Worm (Caenorhabditis elegans): ENCODE data around the gene F39G3.4.
A peak's percentile ranks its signal among the peaks of the same experiment; 100 is the strongest.

F39G3.4 gene

DNA sequence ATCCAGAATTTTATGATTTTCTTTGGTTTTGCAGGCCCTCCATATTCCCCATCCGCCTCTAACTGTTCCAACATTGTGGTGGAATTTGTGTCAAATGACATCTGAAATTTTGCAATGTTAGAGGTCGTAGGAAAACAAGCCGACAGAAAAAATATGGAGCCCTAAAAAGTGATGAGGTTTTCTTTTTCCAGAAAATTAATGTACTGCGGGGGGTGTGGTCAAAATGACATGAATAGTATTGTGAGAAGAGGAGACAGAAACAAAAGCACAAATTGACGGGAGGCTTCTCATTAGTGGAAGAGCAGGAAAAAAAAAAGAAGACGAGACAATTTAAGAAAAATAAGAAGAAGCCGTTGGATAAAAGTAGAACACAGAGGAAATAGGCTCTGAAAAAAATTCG lies 24.4 kb upstream of the F39G3.4 start, which contains the start of gene ZC266.1:
Gene ZC266.1 (minus strand): TSS at position 101 of the 400 bp plus-strand sequence.
- TF ChIP-seq dao-5 (tag; optimal IDR thresholded peaks at IDR 0.05) (no peak), W03F9.2 (tag; optimal IDR thresholded peaks at IDR 0.05) (no peak), him-1 (tag; optimal IDR thresholded peaks at IDR 0.05) (no peak)

DNA sequence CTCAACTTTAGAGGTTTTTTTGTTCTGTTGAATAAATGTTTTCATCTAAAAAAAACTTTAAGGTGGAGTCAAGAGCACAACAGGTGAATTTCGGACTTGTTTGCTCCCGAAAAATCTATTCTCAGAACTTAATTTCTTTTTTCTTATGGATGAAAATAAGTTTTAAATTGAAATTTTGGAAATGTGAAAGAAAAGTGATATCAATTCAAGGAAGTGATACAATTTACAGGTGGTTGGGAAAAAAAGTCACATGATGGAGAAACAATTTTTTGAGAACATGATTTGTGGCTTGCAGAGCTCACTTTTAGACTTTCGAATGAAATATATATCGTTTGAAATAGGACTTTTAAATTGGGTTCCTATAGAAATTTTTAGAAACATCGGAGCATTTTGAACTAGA lies 16.9 kb upstream of the F39G3.4 start:
- TF ChIP-seq W03F9.2 (tag; optimal IDR thresholded peaks at IDR 0.05) (no peak), dao-5 (tag; optimal IDR thresholded peaks at IDR 0.05) (no peak), him-1 (tag; optimal IDR thresholded peaks at IDR 0.05) (no peak)

DNA sequence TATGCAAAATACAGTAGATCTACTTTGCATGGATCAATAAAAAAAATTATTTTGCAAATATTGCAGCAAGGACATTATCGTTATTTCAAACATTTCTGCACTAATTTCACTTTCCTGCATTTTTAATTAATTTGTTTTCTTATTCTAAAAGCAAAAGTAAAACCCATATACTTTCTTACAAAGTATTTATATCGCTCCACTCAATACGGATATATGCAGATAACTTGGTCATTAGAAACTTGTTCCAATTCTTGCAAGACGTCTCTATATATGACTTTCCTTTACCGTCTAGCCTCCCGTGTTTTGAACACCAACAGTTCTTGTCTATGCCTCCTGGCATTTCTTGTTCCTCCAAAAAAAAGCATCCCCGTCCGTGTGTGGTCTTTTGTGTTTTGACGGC lies 14.1 kb upstream of the F39G3.4 start, which contains the start of gene oac-24:
Gene oac-24 (plus strand): TSS at position 301 of the 400 bp plus-strand sequence.
- TF ChIP-seq him-1 (tag; optimal IDR thresholded peaks at IDR 0.05) (no peak), dao-5 (tag; optimal IDR thresholded peaks at IDR 0.05) (no peak), W03F9.2 (tag; optimal IDR thresholded peaks at IDR 0.05) (no peak)

DNA sequence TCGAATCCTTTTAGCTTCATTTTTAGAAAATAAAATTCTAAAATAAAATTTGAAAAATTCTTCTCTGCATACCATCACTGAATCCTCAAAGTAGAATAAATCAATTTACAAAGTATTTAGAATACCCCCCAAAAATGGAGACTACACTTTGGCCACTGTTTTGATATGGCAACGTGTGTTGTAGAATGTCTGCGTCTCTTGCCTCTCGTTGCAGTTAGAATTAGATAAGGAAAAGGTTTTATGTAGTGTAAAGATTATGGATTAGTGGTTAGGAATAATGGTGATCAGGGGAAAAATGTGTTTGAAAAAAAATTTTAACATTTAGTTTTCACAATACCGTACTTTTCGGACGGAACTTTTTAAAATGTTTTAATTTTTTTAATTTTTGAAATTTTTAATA lies 4.6 kb upstream of the F39G3.4 start, which contains the start of gene prx-6:
Gene prx-6 (minus strand): TSS at position 129 of the 400 bp plus-strand sequence.
- no peak for TF ChIP-seq W03F9.2 (tag; optimal IDR thresholded peaks at IDR 0.05)
- TF ChIP-seq dao-5 (tag; optimal IDR thresholded peaks at IDR 0.05) = no peak
- no peak for TF ChIP-seq him-1 (tag; optimal IDR thresholded peaks at IDR 0.05)

DNA sequence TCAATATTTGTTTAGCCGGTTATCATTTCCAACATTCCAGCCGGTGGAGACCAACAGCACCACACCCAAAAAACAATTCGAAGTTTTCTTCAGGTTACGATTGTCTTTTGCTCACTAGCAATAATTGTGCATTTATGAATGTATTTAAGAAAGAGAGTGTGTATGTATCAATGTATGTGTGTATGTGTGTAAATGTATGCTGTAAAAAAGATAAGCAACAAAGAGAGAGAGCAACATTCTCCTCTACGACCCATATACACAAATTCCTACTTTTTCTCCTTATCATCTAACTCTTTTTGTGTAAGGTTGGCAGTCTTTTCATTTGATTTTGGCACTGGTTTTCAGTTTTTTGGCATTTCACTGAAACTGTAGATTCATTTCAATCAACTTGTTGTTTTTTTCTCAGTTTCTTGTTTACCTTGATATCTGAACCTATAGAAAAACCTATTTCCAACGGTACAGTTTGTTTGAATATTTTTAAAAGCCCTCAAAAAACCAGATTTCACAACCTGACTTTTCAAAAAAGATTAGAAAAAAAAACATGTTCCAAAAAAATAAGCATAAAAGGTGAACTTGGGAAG lies 3.6 kb upstream of the F39G3.4 start:
- TF ChIP-seq dao-5 (tag; optimal IDR thresholded peaks at IDR 0.05) (no peak), W03F9.2 (tag; optimal IDR thresholded peaks at IDR 0.05) (no peak), him-1 (tag; optimal IDR thresholded peaks at IDR 0.05) (no peak)

DNA sequence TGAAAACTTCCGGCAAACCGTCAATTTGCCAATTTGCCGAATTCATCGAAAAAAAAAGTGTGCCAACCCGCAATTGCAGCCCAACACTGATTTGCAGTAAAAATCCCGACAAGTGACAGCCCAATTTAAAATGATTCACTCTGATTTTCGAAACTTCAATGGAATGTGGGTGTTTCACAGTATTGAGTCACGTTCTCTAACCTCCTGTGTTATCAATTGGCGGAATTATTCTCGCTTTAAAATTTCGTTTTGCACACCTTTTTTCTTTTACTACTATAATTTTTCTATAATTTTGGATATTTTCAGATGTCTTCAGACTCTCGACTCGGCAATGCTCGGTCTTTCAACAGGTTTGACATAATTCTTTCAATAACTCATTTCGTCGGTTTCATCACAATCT lies 2.2 kb upstream of the F39G3.4 start, which contains the start of gene F39G3.5:
Gene F39G3.5 (plus strand): TSS at position 301 of the 400 bp plus-strand sequence.
- no peak for TF ChIP-seq dao-5 (tag; optimal IDR thresholded peaks at IDR 0.05)
- TF ChIP-seq W03F9.2 (tag; optimal IDR thresholded peaks at IDR 0.05) = no peak
- no peak for TF ChIP-seq him-1 (tag; optimal IDR thresholded peaks at IDR 0.05)

DNA sequence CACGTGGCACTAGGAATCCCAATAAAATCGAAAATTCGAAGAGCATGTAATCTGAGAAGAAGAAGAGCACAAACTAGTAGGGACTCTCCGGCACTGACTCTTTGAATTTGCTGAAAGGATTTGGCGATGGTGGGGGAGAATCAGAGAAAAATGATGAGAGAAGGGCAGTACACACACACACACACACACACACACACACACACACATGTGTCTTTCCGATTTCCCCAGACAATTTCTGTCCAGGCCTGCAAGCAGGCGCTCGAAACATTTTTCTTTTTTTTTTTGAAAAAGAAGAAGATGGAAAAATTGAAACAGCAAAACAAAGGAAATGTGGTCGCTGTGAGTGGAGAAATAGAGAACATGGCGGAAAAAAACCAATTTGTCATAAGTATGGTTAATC lies 5.5 kb downstream of the F39G3.4 start, which contains the start of gene tig-2:
Gene tig-2 (minus strand): TSS at position 87 of the 400 bp plus-strand sequence.
- no peak for TF ChIP-seq dao-5 (tag; optimal IDR thresholded peaks at IDR 0.05)
- no peak for TF ChIP-seq him-1 (tag; optimal IDR thresholded peaks at IDR 0.05)
- no peak for TF ChIP-seq W03F9.2 (tag; optimal IDR thresholded peaks at IDR 0.05)

DNA sequence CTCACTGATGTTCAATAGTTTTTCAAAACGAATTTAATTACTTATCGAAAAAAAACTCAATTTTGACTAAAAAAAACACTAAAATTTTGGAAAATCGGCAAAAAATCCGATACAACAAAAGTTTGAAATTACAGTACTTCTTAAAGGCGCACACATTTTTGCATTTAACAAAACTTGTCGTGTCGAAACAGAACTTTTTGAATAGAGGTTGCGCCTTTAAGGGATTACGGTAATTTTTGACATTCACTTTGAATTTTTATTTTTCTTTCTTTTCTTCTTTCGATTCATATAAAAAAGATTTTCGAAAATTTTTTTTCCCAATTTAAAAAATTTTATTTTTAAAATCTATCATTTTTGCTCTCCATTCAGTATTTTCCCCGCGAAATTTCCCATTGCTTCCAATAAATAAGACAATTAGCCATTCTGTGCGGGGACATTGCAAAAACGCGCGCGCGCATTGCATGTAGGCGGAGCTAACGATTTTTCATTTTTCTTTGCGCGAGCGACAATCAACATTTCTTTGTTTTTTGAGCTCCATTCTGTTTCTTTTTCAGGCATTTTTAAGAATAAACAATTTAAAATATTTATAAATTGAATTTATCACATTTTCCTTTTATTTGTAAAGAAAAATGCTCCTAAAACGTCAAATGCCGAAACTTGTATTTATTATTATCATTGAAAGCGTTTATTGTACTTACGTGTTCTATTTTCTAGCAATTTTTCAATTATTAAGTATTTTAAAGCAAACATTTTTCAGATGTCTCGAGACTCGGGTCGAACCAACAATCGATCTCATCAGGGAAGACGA lies 6.8 kb downstream of the F39G3.4 start, which contains the start of gene F39G3.3:
Gene F39G3.3 (plus strand): TSS at position 758 of the 808 bp plus-strand sequence.
- peak; percentile 11 for TF ChIP-seq him-1 (tag; optimal IDR thresholded peaks at IDR 0.05)
- TF ChIP-seq W03F9.2 (tag; optimal IDR thresholded peaks at IDR 0.05) = peak; percentile 58
- no peak for TF ChIP-seq dao-5 (tag; optimal IDR thresholded peaks at IDR 0.05)

DNA sequence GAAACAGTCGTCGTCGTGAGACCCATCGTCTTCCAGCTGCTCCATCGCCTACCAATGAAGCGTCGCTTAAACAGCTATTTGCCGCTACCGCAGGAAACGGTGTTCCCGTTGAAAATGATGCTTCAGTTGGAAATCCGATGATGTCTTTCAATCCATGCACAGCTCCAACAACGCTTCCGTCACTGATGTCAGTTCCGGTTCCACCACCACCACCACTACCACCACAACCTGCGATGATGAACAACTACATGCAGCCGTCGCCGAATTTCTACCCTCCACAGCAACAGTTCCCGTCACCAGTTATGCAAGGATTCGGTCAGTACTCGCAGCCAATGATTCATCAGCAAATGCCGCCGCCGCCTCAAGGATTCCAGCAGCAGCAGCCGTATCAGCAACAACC lies 9.4 kb downstream of the F39G3.4 start:
- no peak for TF ChIP-seq dao-5 (tag; optimal IDR thresholded peaks at IDR 0.05)
- TF ChIP-seq W03F9.2 (tag; optimal IDR thresholded peaks at IDR 0.05) = no peak
- no peak for TF ChIP-seq him-1 (tag; optimal IDR thresholded peaks at IDR 0.05)

DNA sequence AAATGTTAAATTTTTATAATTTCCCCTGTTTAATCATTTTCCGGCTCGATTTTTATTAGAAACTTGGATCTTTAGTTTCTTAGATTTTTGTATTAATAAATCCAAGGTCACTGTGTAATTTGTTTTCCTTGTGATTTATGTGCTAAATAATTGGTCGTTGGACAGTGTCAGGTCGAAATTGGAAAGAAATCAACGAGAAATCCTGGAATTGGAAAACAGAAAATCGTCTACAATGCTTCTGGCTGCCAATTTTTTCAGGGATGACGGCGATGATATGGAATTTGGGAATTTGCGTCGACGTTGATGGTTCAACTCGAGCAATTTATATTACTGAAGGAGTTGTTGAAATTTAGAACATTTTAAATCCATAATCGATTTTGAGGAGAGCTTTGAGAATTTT lies 10.1 kb downstream of the F39G3.4 start:
- TF ChIP-seq W03F9.2 (tag; optimal IDR thresholded peaks at IDR 0.05) = no peak
- TF ChIP-seq dao-5 (tag; optimal IDR thresholded peaks at IDR 0.05) = no peak
- no peak for TF ChIP-seq him-1 (tag; optimal IDR thresholded peaks at IDR 0.05)

DNA sequence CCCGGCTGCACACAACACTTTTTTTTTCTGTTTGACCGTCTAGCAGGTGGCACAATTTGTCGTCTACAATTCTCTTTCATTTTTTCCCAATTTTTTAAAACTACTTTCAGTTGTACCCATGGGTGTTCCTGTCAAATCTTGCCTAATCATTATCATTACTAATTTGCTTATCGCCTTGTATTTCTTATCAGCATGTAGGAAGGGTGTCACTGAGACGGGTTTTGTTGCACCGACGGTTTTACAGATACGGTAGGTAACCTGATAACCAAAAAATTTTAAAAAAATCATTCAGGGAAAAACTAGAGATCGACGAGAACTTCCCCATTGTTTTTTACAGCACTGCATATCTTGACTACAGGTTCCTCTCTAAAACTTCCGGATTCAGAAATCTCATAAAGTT lies 13.2 kb downstream of the F39G3.4 start, which contains the start of gene F39G3.2:
Gene F39G3.2 (plus strand): TSS at position 105 of the 400 bp plus-strand sequence.
- TF ChIP-seq W03F9.2 (tag; optimal IDR thresholded peaks at IDR 0.05) (no peak), him-1 (tag; optimal IDR thresholded peaks at IDR 0.05) (no peak), dao-5 (tag; optimal IDR thresholded peaks at IDR 0.05) (no peak)

DNA sequence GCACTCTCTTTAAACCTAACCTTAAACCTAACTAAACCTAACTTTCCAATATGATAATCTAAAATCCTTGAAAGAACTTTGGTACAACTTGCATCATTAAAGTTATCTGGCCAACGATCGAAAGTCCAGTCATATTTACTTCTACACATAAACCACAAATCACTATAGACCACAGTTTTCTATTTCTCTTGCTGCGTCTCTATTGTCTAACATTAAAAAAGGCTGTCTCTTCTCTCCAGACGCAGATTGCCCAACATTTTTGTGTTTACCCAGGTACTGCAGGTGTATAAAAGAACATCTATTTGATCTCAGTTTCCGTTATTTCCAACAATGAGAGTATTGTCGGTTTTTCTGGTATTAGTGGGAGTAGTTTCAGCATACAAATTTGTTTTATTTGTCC lies 17.6 kb downstream of the F39G3.4 start, which contains the start of gene ugt-61:
Gene ugt-61 (plus strand): TSS at position 233 of the 400 bp plus-strand sequence.
- TF ChIP-seq W03F9.2 (tag; optimal IDR thresholded peaks at IDR 0.05) (no peak), dao-5 (tag; optimal IDR thresholded peaks at IDR 0.05) (no peak), him-1 (tag; optimal IDR thresholded peaks at IDR 0.05) (no peak)

DNA sequence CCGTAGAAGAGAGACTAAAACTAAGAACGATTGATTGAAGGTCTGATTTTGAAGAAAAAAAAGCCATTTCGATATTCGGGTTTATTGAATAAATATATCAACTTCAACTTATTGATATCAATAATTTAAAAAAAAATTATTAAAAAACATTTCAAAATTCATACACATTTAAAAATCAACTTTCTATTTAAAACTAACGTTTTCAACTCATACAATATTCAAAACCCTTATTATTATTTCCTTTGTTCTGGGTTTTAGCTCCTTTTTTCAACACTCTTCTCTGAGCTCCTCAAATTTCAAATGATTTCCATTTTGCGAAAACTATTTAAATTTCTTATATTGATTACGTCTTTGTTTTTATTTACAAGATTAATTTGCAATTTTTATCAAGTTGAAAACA lies 20.7 kb downstream of the F39G3.4 start, which contains the start of gene C18G1.7:
Gene C18G1.7 (plus strand): TSS at position 301 of the 400 bp plus-strand sequence.
- TF ChIP-seq him-1 (tag; optimal IDR thresholded peaks at IDR 0.05) = no peak
- TF ChIP-seq W03F9.2 (tag; optimal IDR thresholded peaks at IDR 0.05) = no peak
- TF ChIP-seq dao-5 (tag; optimal IDR thresholded peaks at IDR 0.05) = no peak

DNA sequence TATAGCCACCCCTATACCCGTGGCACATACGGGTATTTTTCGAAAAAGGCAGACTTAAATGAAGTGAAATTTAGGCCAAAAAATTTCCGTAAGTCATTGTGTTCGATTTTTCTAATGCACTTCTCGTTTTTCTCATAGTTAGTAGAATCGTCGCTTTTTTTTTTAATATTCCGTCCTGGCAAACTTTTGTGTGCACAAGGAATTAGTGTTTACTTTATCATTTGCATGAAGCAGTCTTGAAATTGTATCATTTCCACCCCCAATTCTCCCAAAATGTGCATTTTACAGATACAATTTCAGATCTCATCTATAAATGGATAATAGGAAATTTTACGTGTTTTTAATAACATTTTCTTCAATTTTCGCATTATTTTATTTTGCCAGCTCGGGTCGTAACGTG lies 25.7 kb downstream of the F39G3.4 start, which contains the start of gene C18G1.6:
Gene C18G1.6 (plus strand): TSS at position 301 of the 400 bp plus-strand sequence.
- TF ChIP-seq dao-5 (tag; optimal IDR thresholded peaks at IDR 0.05) = no peak
- TF ChIP-seq him-1 (tag; optimal IDR thresholded peaks at IDR 0.05) = no peak
- no peak for TF ChIP-seq W03F9.2 (tag; optimal IDR thresholded peaks at IDR 0.05)
